Fruit fly (Drosophila melanogaster) whole organism, embryonic: Measurements from ENCODE around the gene CG8281.
A peak's percentile ranks its signal among the peaks of the same experiment; 100 is the strongest.

ENCODE experiments used
- CG11695 ChIP-seq: fragments of 200-800 bp; sonication (Bioruptor generic); IDR thresholded peaks from 3 replicates; pipeline ENCODE4 v1.3.6; 2022; ENCODE audit warnings: missing biosample characterization, missing genetic modification characterization
- CG12104 ChIP-seq: fragments of 200-800 bp; sonication (Bioruptor generic); optimal IDR thresholded peaks from 3 replicates; lab custom pipeline; 2016; ENCODE audit warnings: missing biosample characterization, missing genetic modification characterization
- CG12219 ChIP-seq: fragments of 200-800 bp; sonication (Bioruptor generic); optimal IDR thresholded peaks from 3 replicates; lab custom pipeline; 2018; ENCODE audit warnings: missing biosample characterization, mild to moderate bottlenecking, missing genetic modification characterization
- CG12236 ChIP-seq: fragments of 200-800 bp; sonication (Bioruptor generic); optimal IDR thresholded peaks from 2 replicates; lab custom pipeline; 2016; ENCODE audit warnings: missing biosample characterization, missing genetic modification characterization
- CG16815 ChIP-seq: fragments of 200-800 bp; sonication (Bioruptor generic); optimal IDR thresholded peaks from 3 replicates; lab custom pipeline; 2017; ENCODE audit warnings: missing biosample characterization, mild to moderate bottlenecking, missing genetic modification characterization
- CG17568 ChIP-seq: fragments of 200-800 bp; sonication (Bioruptor generic); optimal IDR thresholded peaks from 2 replicates; lab custom pipeline; 2018; ENCODE audit warnings: missing biosample characterization, mild to moderate bottlenecking, missing genetic modification characterization, moderate library complexity
- CG18262 ChIP-seq: fragments of 200-800 bp; optimal IDR thresholded peaks from 3 replicates; lab custom pipeline; 2019; ENCODE audit warnings: missing biosample characterization, mild to moderate bottlenecking, missing genetic modification characterization, moderate library complexity
- CG2712 ChIP-seq: fragments of 200-800 bp; optimal IDR thresholded peaks from 3 replicates; lab custom pipeline; 2019; ENCODE audit warnings: missing biosample characterization, mild to moderate bottlenecking, missing genetic modification characterization, moderate library complexity
- CG31441 ChIP-seq: fragments of 200-800 bp; sonication (Bioruptor generic); IDR thresholded peaks from 2 replicates; pipeline ENCODE4 v1.3.6; 2022; ENCODE audit warnings: missing biosample characterization, missing genetic modification characterization
- CG3726 ChIP-seq: fragments of 200-800 bp; sonication (Bioruptor generic); IDR thresholded peaks from 3 replicates; pipeline ENCODE4, ENCODE4 v1.3.6; 2022; ENCODE audit warnings: missing biosample characterization, missing genetic modification characterization
- CG42726 ChIP-seq: fragments of 200-800 bp; sonication (Bioruptor generic); IDR thresholded peaks from 2 replicates; pipeline ENCODE4 v1.3.6; 2022; ENCODE audit warnings: missing biosample characterization, missing genetic modification characterization; ENCODE audit not compliant: partially characterized antibody
- CG6765 ChIP-seq: fragments of 200-800 bp; sonication (Bioruptor generic); optimal IDR thresholded peaks from 3 replicates; lab custom pipeline; 2017; ENCODE audit warnings: missing biosample characterization, mild to moderate bottlenecking, missing genetic modification characterization
- CG6791 ChIP-seq: fragments of 200-800 bp; sonication (Bioruptor generic); IDR thresholded peaks from 3 replicates; pipeline ENCODE4 v1.3.6; 2022; ENCODE audit warnings: missing biosample characterization, missing genetic modification characterization; ENCODE audit not compliant: partially characterized antibody
- CG8765 ChIP-seq: fragments of 200-800 bp; sonication (Bioruptor generic); IDR thresholded peaks from 2 replicates; pipeline ENCODE4 v1.3.6; 2022; ENCODE audit warnings: missing biosample characterization, missing genetic modification characterization
- CG8924 ChIP-seq: fragments of 200-800 bp; optimal IDR thresholded peaks from 3 replicates; lab custom pipeline; 2019; ENCODE audit warnings: missing biosample characterization, mild to moderate bottlenecking, missing genetic modification characterization, moderate library complexity
- CG9727 ChIP-seq: fragments of 200-800 bp; sonication (Bioruptor generic); optimal IDR thresholded peaks from 3 replicates; lab custom pipeline; 2017; ENCODE audit warnings: missing biosample characterization, mild to moderate bottlenecking, missing genetic modification characterization
- CHES-1-like ChIP-seq: fragments of 200-800 bp; sonication (Bioruptor generic); optimal IDR thresholded peaks from 2 replicates; lab custom pipeline; 2016; ENCODE audit warnings: missing biosample characterization, missing genetic modification characterization
- Chrac-16 ChIP-seq: fragments of 200-800 bp; sonication (Bioruptor generic); optimal IDR thresholded peaks from 3 replicates; lab custom pipeline; 2016; ENCODE audit warnings: missing biosample characterization, missing genetic modification characterization
- Ets65A ChIP-seq: fragments of 200-800 bp; sonication (Bioruptor generic); peaks from one replicate; lab custom pipeline; 2016; ENCODE audit warnings: missing biosample characterization, missing genetic modification characterization
- HHEX ChIP-seq: fragments of 200-800 bp; sonication (Bioruptor generic); optimal IDR thresholded peaks from 3 replicates; lab custom pipeline; 2017; ENCODE audit warnings: missing biosample characterization, mild to moderate bottlenecking, missing genetic modification characterization, missing genetic modification reagents
- Lhr ChIP-seq: fragments of 200-800 bp; sonication (Bioruptor generic); optimal IDR thresholded peaks from 3 replicates; lab custom pipeline; 2017; ENCODE audit warnings: mild to moderate bottlenecking, missing biosample characterization, missing genetic modification reagents, missing genetic modification characterization
- MTF-1 ChIP-seq: fragments of 200-800 bp; sonication (Bioruptor generic); optimal IDR thresholded peaks from 2 replicates; lab custom pipeline; 2018; ENCODE audit warnings: missing biosample characterization, mild to moderate bottlenecking, missing genetic modification characterization, borderline replicate concordance
- Mes4 ChIP-seq: fragments of 200-800 bp; sonication (Bioruptor generic); optimal IDR thresholded peaks from 2 replicates; lab custom pipeline; 2016; ENCODE audit warnings: missing biosample characterization, missing genetic modification characterization
- Rx ChIP-seq: fragments of 200-800 bp; sonication (Bioruptor generic); IDR thresholded peaks from 2 replicates; pipeline ENCODE4 v1.3.6; 2022; ENCODE audit warnings: missing biosample characterization, missing genetic modification characterization
- Xrp1 ChIP-seq: fragments of 200-800 bp; sonication (Bioruptor generic); IDR thresholded peaks from 2 replicates; pipeline ENCODE4 v1.3.6; 2022; ENCODE audit warnings: missing biosample characterization, missing genetic modification characterization
- al ChIP-seq: fragments of 200-800 bp; sonication (Bioruptor generic); IDR thresholded peaks from 2 replicates; pipeline ENCODE4 v1.3.6; 2022; ENCODE audit warnings: missing biosample characterization, missing genetic modification characterization
- ap ChIP-seq: fragments of 200-800 bp; sonication (Bioruptor generic); IDR thresholded peaks from 2 replicates; pipeline ENCODE4 v1.3.6; 2022; ENCODE audit warnings: missing biosample characterization, missing genetic modification characterization
- az2 ChIP-seq: fragments of 200-800 bp; sonication (Bioruptor generic); optimal IDR thresholded peaks from 3 replicates; lab custom pipeline; 2016; ENCODE audit warnings: missing biosample characterization, missing genetic modification characterization
- cad ChIP-seq: fragments of >200 bp; optimal IDR thresholded peaks from 2 replicates; lab custom pipeline; 2017; ENCODE audit warnings: missing biosample characterization, missing genetic modification characterization
- chm ChIP-seq: fragments of 200-800 bp; sonication (Bioruptor generic); IDR thresholded peaks from 2 replicates; pipeline ENCODE4 v1.3.6; 2022; ENCODE audit warnings: missing biosample characterization, missing genetic modification characterization
- dati ChIP-seq: fragments of 200-800 bp; sonication (Bioruptor generic); IDR thresholded peaks from 2 replicates; pipeline ENCODE4 v1.3.6; 2022; ENCODE audit warnings: missing biosample characterization, missing genetic modification characterization
- dm ChIP-seq: fragments of 200-800 bp; sonication (Bioruptor generic); optimal IDR thresholded peaks from 3 replicates; lab custom pipeline; 2016; ENCODE audit warnings: missing biosample characterization, missing genetic modification characterization
- fd64A ChIP-seq: fragments of 200-800 bp; sonication (Bioruptor generic); optimal IDR thresholded peaks from 3 replicates; lab custom pipeline; 2018; ENCODE audit warnings: missing biosample characterization, mild to moderate bottlenecking, missing genetic modification characterization
- hbn ChIP-seq: fragments of 200-800 bp; sonication (Bioruptor generic); IDR thresholded peaks from 2 replicates; pipeline ENCODE4 v1.3.6; 2022; ENCODE audit warnings: missing biosample characterization, missing genetic modification characterization; ENCODE audit not compliant: partially characterized antibody
- ind ChIP-seq: fragments of 200-800 bp; sonication (Bioruptor generic); optimal IDR thresholded peaks from 3 replicates; lab custom pipeline; 2016; ENCODE audit warnings: missing biosample characterization, missing genetic modification characterization
- jumu ChIP-seq: fragments of 200-800 bp; sonication (Bioruptor generic); optimal IDR thresholded peaks from 3 replicates; lab custom pipeline; 2016; ENCODE audit warnings: missing biosample characterization, missing genetic modification characterization
- knrl ChIP-seq: fragments of 200-800 bp; sonication (Bioruptor generic); IDR thresholded peaks from 3 replicates; pipeline ENCODE4 v1.3.6; 2022; ENCODE audit warnings: missing biosample characterization, missing genetic modification characterization; ENCODE audit not compliant: partially characterized antibody
- mld ChIP-seq: fragments of 200-800 bp; sonication (Bioruptor generic); IDR thresholded peaks from 3 replicates; pipeline ENCODE4 v1.3.6; 2022; ENCODE audit warnings: missing biosample characterization, missing genetic modification characterization; ENCODE audit not compliant: partially characterized antibody
- nerfin-2 ChIP-seq: fragments of 200-800 bp; sonication (Bioruptor generic); IDR thresholded peaks from 2 replicates; pipeline ENCODE4 v1.3.6; 2022; ENCODE audit warnings: missing biosample characterization, missing genetic modification characterization; ENCODE audit not compliant: partially characterized antibody
- oc ChIP-seq: fragments of 200-800 bp; sonication (Bioruptor generic); optimal IDR thresholded peaks from 2 replicates; lab custom pipeline; 2018; ENCODE audit warnings: missing biosample characterization, mild to moderate bottlenecking, missing genetic modification characterization, moderate library complexity
- pho ChIP-seq: fragments of 200-800 bp; sonication (Bioruptor generic); optimal IDR thresholded peaks from 2 replicates; lab custom pipeline; 2016; ENCODE audit warnings: missing biosample characterization, missing genetic modification characterization
- psq ChIP-seq: fragments of 200-800 bp; sonication (Bioruptor generic); optimal IDR thresholded peaks from 2 replicates; lab custom pipeline; 2017; ENCODE audit warnings: missing biosample characterization, missing genetic modification characterization
- ranshi ChIP-seq: fragments of 200-800 bp; sonication (Bioruptor generic); IDR thresholded peaks from 2 replicates; pipeline ENCODE4 v1.3.6; 2022; ENCODE audit warnings: missing biosample characterization, missing genetic modification characterization
- sens ChIP-seq: fragments of 200-800 bp; sonication (Bioruptor generic); peaks from one replicate; lab custom pipeline; 2016; ENCODE audit warnings: missing biosample characterization, missing genetic modification characterization
- sima ChIP-seq: fragments of 200-800 bp; sonication (Bioruptor generic); optimal IDR thresholded peaks from 2 replicates; lab custom pipeline; 2016; ENCODE audit warnings: missing biosample characterization, missing genetic modification characterization
- so ChIP-seq: fragments of 200-800 bp; sonication (Bioruptor generic); IDR thresholded peaks from 3 replicates; pipeline ENCODE4 v1.3.6; 2022; ENCODE audit warnings: missing biosample characterization, missing genetic modification characterization
- zfh1 ChIP-seq: fragments of 200-800 bp; sonication (Bioruptor generic); IDR thresholded peaks from 3 replicates; pipeline ENCODE4 v1.3.6; 2022; ENCODE audit warnings: missing biosample characterization, missing genetic modification characterization

Gene CG8281

DNA sequence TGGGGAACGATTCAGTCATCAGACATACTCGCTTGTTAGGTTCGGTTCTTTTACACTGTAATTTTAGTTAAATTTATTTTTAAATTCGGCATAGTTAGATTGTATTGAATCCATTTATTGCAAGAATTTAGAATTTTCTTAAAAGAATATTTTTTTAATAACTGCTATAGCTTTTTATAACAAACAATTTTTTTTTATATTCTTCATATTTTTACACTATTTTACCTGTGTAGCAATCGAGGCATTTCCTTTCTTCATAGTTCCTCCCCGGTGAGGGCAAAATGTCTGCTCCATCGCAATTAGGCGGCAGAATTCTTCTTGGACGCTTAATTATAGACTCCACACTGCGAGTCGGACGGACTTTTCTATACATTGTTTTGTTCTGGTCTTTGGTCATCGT is 21.7 kb upstream of the CG8281 start:
- TF ChIP-seq CG8924 (no peak), CG6765 (GFP tag; lab: Kevin White, UChicago) (no peak), sens (GFP tag; lab: Kevin White, UChicago) (peak; percentile 8), zfh1 (0 out of 3 replicates have a peak, but pooled peaks have one; percentile 38), CG9727 (GFP tag; lab: Kevin White, UChicago) (peak; percentile 1), CG17568 (GFP tag; lab: Kevin White, UChicago) (no peak), cad (GFP tag; lab: Kevin White, UChicago) (no peak), psq (GFP tag; lab: Kevin White, UChicago) (no peak), CG42726 (GFP tag; lab: Robert Waterston, UW) (no peak), hbn (GFP tag; lab: Robert Waterston, UW) (no peak), so (no peak), HHEX (GFP tag; lab: Kevin White, UChicago) (no peak), Mes4 (GFP tag; lab: Kevin White, UChicago) (no peak), jumu (GFP tag; lab: Kevin White, UChicago) (no peak), Xrp1 (GFP tag; lab: Robert Waterston, UW) (peak; percentile 42; the same call in 1 of the 2 replicates), CG3726 (GFP tag; lab: Robert Waterston, UW) (no peak), CG16815 (GFP tag; lab: Kevin White, UChicago) (no peak), dm (GFP tag; lab: Kevin White, UChicago) (no peak), Lhr (GFP tag; lab: Kevin White, UChicago) (no peak), knrl (no peak), CG2712 (tag; lab: Kevin White, UChicago) (peak; percentile 58), CG18262 (tag; lab: Kevin White, UChicago) (peak; percentile 54)

DNA sequence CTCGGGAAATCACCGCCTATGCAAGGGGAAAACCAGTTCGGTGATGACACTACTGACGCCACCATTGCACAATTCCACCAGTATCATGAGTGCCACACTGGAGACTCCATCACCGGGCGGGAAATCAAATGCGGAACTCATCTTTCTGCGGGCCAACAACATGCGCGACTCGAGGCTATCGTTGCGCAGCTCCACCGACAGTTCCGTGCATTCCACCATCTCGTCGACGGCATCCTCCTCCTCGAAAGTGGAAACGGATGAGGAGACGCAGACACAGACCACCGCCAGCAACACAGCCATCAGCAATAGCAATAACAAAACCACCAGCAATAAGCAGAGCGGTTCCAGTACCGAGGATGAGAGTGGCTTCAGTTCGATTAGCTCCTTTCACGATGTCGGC is 18.4 kb upstream of the CG8281 start:
- no peak for TF ChIP-seq al (GFP tag; lab: Robert Waterston, UW)
- no peak for TF ChIP-seq az2
- peak; percentile 94 for TF ChIP-seq Ets65A (GFP tag; lab: Kevin White, UChicago)
- TF ChIP-seq chm (GFP tag; lab: Robert Waterston, UW), result no peak

dm6 chr3L:7894580-7894979 is 17.7 kb upstream of the CG8281 start, which contains the start of gene eIF4E5:
Gene eIF4E5 (plus strand): TSS chr3L:7894880.
- TF ChIP-seq Rx (no peak), CG11695 (GFP tag; lab: Robert Waterston, UW) (no peak), ap (GFP tag; lab: Robert Waterston, UW) (no peak), CG12236 (no peak)

- TF ChIP-seq sima (peak; percentile 63), nerfin-2 (GFP tag; lab: Robert Waterston, UW) (no peak), CG8765 (0 out of 2 replicates have a peak, but pooled peaks have one; percentile 16), MTF-1 (GFP tag; lab: Kevin White, UChicago) (peak; percentile 75), ranshi (GFP tag; lab: Robert Waterston, UW) (peak; percentile 85), CHES-1-like (peak; percentile 81), CG12104 (GFP tag; lab: Kevin White, UChicago) (peak; percentile 71), fd64A (GFP tag; lab: Kevin White, UChicago) (peak; percentile 80), CG6791 (0 out of 3 replicates have a peak, but pooled peaks have one; percentile 22), so (peak; percentile 82; the same call in 2 of the 3 replicates), CG12219 (GFP tag; lab: Kevin White, UChicago) (peak; percentile 80), Chrac-16 (GFP tag; lab: Kevin White, UChicago) (peak; percentile 78), pho (GFP tag; lab: Kevin White, UChicago) (peak; percentile 64), oc (peak; percentile 92), mld (no peak), ind (GFP tag; lab: Kevin White, UChicago) (peak; percentile 79), CG31441 (GFP tag; lab: Robert Waterston, UW) (peak; percentile 90), dati (peak; percentile 73; the same call in 1 of the 2 replicates)
These were observed 8.6 kb upstream of the CG8281 start for dm6 chr3L:7903489-7904150.
